Worm (Caenorhabditis elegans) whole organism, late embryonic: ENCODE results near the gene F54E2.2.

Experiments used
- ceh-30 ChIP-seq: fragments of 150-350 bp; optimal IDR thresholded peaks from 2 replicates; lab custom pipeline; 2014; ENCODE audit warnings: missing biosample characterization, missing genetic modification characterization
- ets-4 ChIP-seq: sonication (generic microtip); optimal IDR thresholded peaks from 2 replicates; lab custom pipeline; 2016; ENCODE audit warnings: missing genetic modification characterization, missing compliant biosample characterization
- hlh-6 ChIP-seq: sonication (generic microtip); optimal IDR thresholded peaks from 2 replicates; lab custom pipeline; 2016; ENCODE audit warnings: missing genotype, missing genetic modification characterization, missing compliant biosample characterization
- nhr-11 ChIP-seq: fragments of 150-350 bp; optimal IDR thresholded peaks from 2 replicates; lab custom pipeline; 2014; ENCODE audit warnings: missing biosample characterization, missing genetic modification characterization
- npax-4 ChIP-seq: sonication (generic microtip); optimal IDR thresholded peaks from 2 replicates; lab custom pipeline; 2016; ENCODE audit warnings: missing genetic modification characterization, missing compliant biosample characterization
- pag-3 ChIP-seq: sonication (generic microtip); optimal IDR thresholded peaks from 2 replicates; lab custom pipeline; 2016; ENCODE audit warnings: missing compliant biosample characterization, missing genetic modification characterization, borderline replicate concordance
- pax-1 ChIP-seq: fragments of 150-350 bp; optimal IDR thresholded peaks from 2 replicates; lab custom pipeline; 2014; ENCODE audit warnings: missing biosample characterization, missing genetic modification characterization
- pqm-1 ChIP-seq: sonication (generic microtip); optimal IDR thresholded peaks from 2 replicates; lab custom pipeline; 2016; ENCODE audit warnings: missing genetic modification characterization, missing compliant biosample characterization
- ref-2 ChIP-seq: sonication (generic microtip); optimal IDR thresholded peaks from 2 replicates; lab custom pipeline; 2016; ENCODE audit warnings: missing genetic modification characterization, missing compliant biosample characterization
- rnt-1 ChIP-seq: sonication (generic microtip); optimal IDR thresholded peaks from 2 replicates; lab custom pipeline; 2016; ENCODE audit warnings: missing genetic modification characterization, missing compliant biosample characterization
- unc-86 ChIP-seq: sonication (generic microtip); optimal IDR thresholded peaks from 2 replicates; lab custom pipeline; 2016; ENCODE audit warnings: missing genetic modification characterization, missing compliant biosample characterization

- no peak for TF ChIP-seq pqm-1
- no peak for TF ChIP-seq rnt-1 (tag; lab: Kevin White, UChicago)
- no peak for TF ChIP-seq nhr-11 (tag; lab: Kevin White, UChicago)
- TF ChIP-seq ref-2: no peak
- no peak for TF ChIP-seq pax-1
- TF ChIP-seq ceh-30: no peak
- TF ChIP-seq hlh-6 (tag; lab: Kevin White, UChicago): no peak
- TF ChIP-seq pag-3 (tag; lab: Kevin White, UChicago): no peak
- no peak for TF ChIP-seq unc-86
- TF ChIP-seq npax-4 (tag; lab: Kevin White, UChicago): no peak
- TF ChIP-seq ets-4 (tag; lab: Kevin White, UChicago): no peak
These were observed 22.1 kb upstream of the F54E2.2 start, which contains the start of gene srj-18 for ce11 chrV:2774042-2774441.
